Worm (Caenorhabditis elegans) whole organism, young adult: ENCODE results near the gene T05A7.3.

Experiments used
- B0019.2 ChIP-seq: fragments of 200-800 bp; sonication (Bioruptor generic); conservative IDR thresholded peaks from 2 replicates; pipeline ENCODE4 v1.3.6; 2022; ENCODE audit warnings: missing genetic modification reagents, missing genetic modification characterization, missing compliant biosample characterization
- F10E7.11 ChIP-seq: sonication (generic microtip); optimal IDR thresholded peaks from 2 replicates; lab custom pipeline; 2017; ENCODE audit warnings: mild to moderate bottlenecking, missing genetic modification characterization, moderate library complexity, missing compliant biosample characterization
- F39B2.1 ChIP-seq: fragments of 200-800 bp; sonication (Bioruptor generic); IDR thresholded peaks from 2 replicates; pipeline ENCODE4 v1.3.6; 2022; ENCODE audit warnings: missing genetic modification reagents, missing genetic modification characterization, missing compliant biosample characterization
- F49E8.2 ChIP-seq: sonication (generic microtip); optimal IDR thresholded peaks from 3 replicates; lab custom pipeline; 2017; ENCODE audit warnings: missing genetic modification characterization, mild to moderate bottlenecking, missing compliant biosample characterization, antibody characterized with exemption, moderate library complexity; ENCODE audit not compliant: insufficient read depth
- K11D2.4 ChIP-seq: fragments of 200-800 bp; sonication (Bioruptor generic); IDR thresholded peaks from 2 replicates; pipeline ENCODE4 v1.3.6; 2022; ENCODE audit warnings: missing genetic modification reagents, missing genetic modification characterization, missing compliant biosample characterization
- K12H6.12 ChIP-seq: fragments of 200-800 bp; sonication (Bioruptor generic); optimal IDR thresholded peaks from 2 replicates; lab custom pipeline; 2018; ENCODE audit warnings: mild to moderate bottlenecking, missing genetic modification characterization, missing compliant biosample characterization
- T26A5.8 ChIP-seq: sonication (generic microtip); optimal IDR thresholded peaks from 2 replicates; lab custom pipeline; 2016; ENCODE audit warnings: missing genetic modification characterization, missing compliant biosample characterization
- Y53F4B.3 ChIP-seq: fragments of 200-800 bp; sonication (Bioruptor generic); IDR thresholded peaks from 2 replicates; pipeline ENCODE4 v1.3.6; 2022; ENCODE audit warnings: missing genetic modification reagents, missing genetic modification characterization, missing compliant biosample characterization
- Y67H2A.10 ChIP-seq: fragments of 200-800 bp; sonication (Bioruptor generic); conservative IDR thresholded peaks from 2 replicates; pipeline ENCODE4 v1.3.6; 2022; ENCODE audit warnings: missing genetic modification reagents, missing genetic modification characterization, missing compliant biosample characterization
- Y79H2A.3 ChIP-seq: fragments of 200-800 bp; sonication (Bioruptor generic); conservative IDR thresholded peaks from 2 replicates; pipeline ENCODE4 v1.3.6; 2022; ENCODE audit warnings: missing genetic modification reagents, missing genetic modification characterization, missing compliant biosample characterization
- Y95B8A.8 ChIP-seq: fragments of 200-800 bp; sonication (Bioruptor generic); IDR thresholded peaks from 2 replicates; pipeline ENCODE4 v1.3.6; 2022; ENCODE audit warnings: missing genetic modification reagents, missing genetic modification characterization, missing compliant biosample characterization
- atf-7 ChIP-seq: sonication (generic microtip); optimal IDR thresholded peaks from 2 replicates; lab custom pipeline; 2017; ENCODE audit warnings: mild to moderate bottlenecking, missing genetic modification characterization, missing compliant biosample characterization
- attf-5 ChIP-seq: fragments of 200-800 bp; sonication (Bioruptor generic); optimal IDR thresholded peaks from 2 replicates; lab custom pipeline; 2018; ENCODE audit warnings: mild to moderate bottlenecking, missing genetic modification characterization, missing compliant biosample characterization
- bed-1 ChIP-seq: fragments of 200-800 bp; sonication (Bioruptor generic); IDR thresholded peaks from 2 replicates; pipeline ENCODE4 v1.3.6; 2022; ENCODE audit warnings: missing genetic modification reagents, missing genetic modification characterization, missing compliant biosample characterization
- bed-2 ChIP-seq: fragments of 200-800 bp; sonication (Bioruptor generic); IDR thresholded peaks from 2 replicates; pipeline ENCODE4 v1.3.6; 2022; ENCODE audit warnings: missing genetic modification reagents, missing genetic modification characterization, missing compliant biosample characterization
- ceh-100 ChIP-seq: fragments of 200-800 bp; sonication (Bioruptor generic); IDR thresholded peaks from 2 replicates; pipeline ENCODE4 v1.3.6; 2022; ENCODE audit warnings: missing genetic modification reagents, missing genetic modification characterization, missing compliant biosample characterization
- egl-18 ChIP-seq: fragments of 200-800 bp; sonication (Bioruptor generic); IDR thresholded peaks from 2 replicates; pipeline ENCODE4 v1.3.6; 2022; ENCODE audit warnings: missing genetic modification reagents, missing genetic modification characterization, missing compliant biosample characterization
- ekl-4 ChIP-seq: fragments of 200-800 bp; sonication (Bioruptor generic); IDR thresholded peaks from 2 replicates; pipeline ENCODE4 v1.3.6; 2022; ENCODE audit warnings: missing genetic modification reagents, missing genetic modification characterization, missing compliant biosample characterization
- hlh-12 ChIP-seq: sonication (generic microtip); optimal IDR thresholded peaks from 2 replicates; lab custom pipeline; 2016; ENCODE audit warnings: missing genetic modification characterization, missing compliant biosample characterization
- hrde-1 ChIP-seq: sonication (generic microtip); optimal IDR thresholded peaks from 2 replicates; lab custom pipeline; 2016; ENCODE audit warnings: missing genetic modification characterization, mild to moderate bottlenecking, missing compliant biosample characterization, moderate library complexity, missing genotype, missing genetic modification reagents, borderline replicate concordance
- hsf-1 ChIP-seq: fragments of 200-800 bp; sonication (Bioruptor generic); IDR thresholded peaks from 2 replicates; pipeline ENCODE4 v1.3.6; 2022; ENCODE audit warnings: missing genetic modification reagents, missing genetic modification characterization, missing compliant biosample characterization
- lag-1 ChIP-seq: fragments of 200-800 bp; sonication (Bioruptor generic); IDR thresholded peaks from 2 replicates; pipeline ENCODE4 v1.3.6; 2022; ENCODE audit warnings: missing genetic modification reagents, missing genetic modification characterization, missing compliant biosample characterization
- lir-1 ChIP-seq: fragments of 200-800 bp; sonication (Bioruptor generic); conservative IDR thresholded peaks from 2 replicates; pipeline ENCODE4 v1.3.6; 2022; ENCODE audit warnings: missing genetic modification reagents, missing genetic modification characterization, missing compliant biosample characterization
- lsy-27 ChIP-seq: sonication (generic microtip); optimal IDR thresholded peaks from 2 replicates; lab custom pipeline; 2017; ENCODE audit warnings: missing genetic modification characterization, mild to moderate bottlenecking, missing compliant biosample characterization, antibody characterized with exemption, missing genotype, borderline replicate concordance; ENCODE audit not compliant: insufficient read depth
- madf-10 ChIP-seq: sonication (generic microtip); optimal IDR thresholded peaks from 2 replicates; lab custom pipeline; 2016; ENCODE audit warnings: mild to moderate bottlenecking, missing genetic modification characterization, missing compliant biosample characterization
- mes-4 ChIP-seq: sonication (generic microtip); optimal IDR thresholded peaks from 2 replicates; lab custom pipeline; 2016; ENCODE audit warnings: missing genotype, missing genetic modification characterization, missing compliant biosample characterization
- nhr-120 ChIP-seq: fragments of 200-800 bp; sonication (Bioruptor generic); IDR thresholded peaks from 2 replicates; pipeline ENCODE4 v1.3.6; 2022; ENCODE audit warnings: missing genetic modification characterization, missing compliant biosample characterization
- nhr-27 ChIP-seq: fragments of 200-800 bp; sonication (Bioruptor generic); optimal IDR thresholded peaks from 2 replicates; lab custom pipeline; 2018; ENCODE audit warnings: mild to moderate bottlenecking, missing genetic modification characterization, moderate library complexity, missing compliant biosample characterization
- rec-8 ChIP-seq, 2 experiments: sonication (generic microtip); optimal IDR thresholded peaks; 2 replicates each; lab custom pipeline; 2016; ENCODE audit warnings: mild to moderate bottlenecking in 2 of 2, missing genetic modification characterization in 2 of 2, missing genetic modification reagents in 2 of 2, missing genotype in 2 of 2, missing biosample characterization in 1 of 2, missing compliant biosample characterization in 1 of 2, moderate library complexity in 1 of 2
- tlf-1 ChIP-seq: fragments of 200-800 bp; sonication (Bioruptor generic); optimal IDR thresholded peaks from 2 replicates; lab custom pipeline; 2018; ENCODE audit warnings: mild to moderate bottlenecking, missing genetic modification characterization, missing compliant biosample characterization
- unc-130 ChIP-seq: sonication (generic microtip); optimal IDR thresholded peaks from 2 replicates; lab custom pipeline; 2016; ENCODE audit warnings: missing genetic modification reagents, missing genetic modification characterization, missing compliant biosample characterization
- zfh-2 ChIP-seq: fragments of 200-800 bp; sonication (Bioruptor generic); conservative IDR thresholded peaks from 2 replicates; pipeline ENCODE4 v1.3.6; 2022; ENCODE audit warnings: missing genetic modification reagents, missing genetic modification characterization, missing compliant biosample characterization
- ztf-25 ChIP-seq: fragments of 200-800 bp; sonication (Bioruptor generic); IDR thresholded peaks from 2 replicates; pipeline ENCODE4 v1.3.6; 2022; ENCODE audit warnings: missing genetic modification reagents, missing genetic modification characterization, missing compliant biosample characterization
- ztf-26 ChIP-seq: sonication (generic microtip); optimal IDR thresholded peaks from 2 replicates; lab custom pipeline; 2017; ENCODE audit warnings: missing genetic modification characterization, missing compliant biosample characterization

Gene T05A7.3

ce11 chrII:4675481-4675880 lies at the start of gene T05A7.3:
Gene T05A7.3 (plus strand): TSS chrII:4675781.
- no peak for TF ChIP-seq F10E7.11 (tag; lab: Kevin White, UChicago)
- TF ChIP-seq bed-2 (GFP tag; lab: Robert Waterston, UW) = no peak
- no peak for TF ChIP-seq K12H6.12 (tag; lab: Kevin White, UChicago)
- TF ChIP-seq lir-1 = no peak
- no peak for TF ChIP-seq lsy-27 (tag; lab: Kevin White, UChicago)
- no peak for TF ChIP-seq nhr-120
- no peak for TF ChIP-seq attf-5 (GFP tag; lab: Kevin White, UChicago)
- no peak for TF ChIP-seq F49E8.2 (tag; lab: Kevin White, UChicago)
- no peak for TF ChIP-seq lag-1
- no peak for TF ChIP-seq bed-1 (GFP tag; lab: Robert Waterston, UW)
- no peak for TF ChIP-seq ztf-26 (tag; lab: Kevin White, UChicago)
- no peak for TF ChIP-seq T26A5.8 (tag; lab: Kevin White, UChicago)

- TF ChIP-seq tlf-1 (GFP tag; lab: Kevin White, UChicago) = no peak
- TF ChIP-seq B0019.2 (GFP tag; lab: Robert Waterston, UW) = no peak
- TF ChIP-seq nhr-120 = no peak
- TF ChIP-seq Y95B8A.8 (GFP tag; lab: Robert Waterston, UW) = no peak
- TF ChIP-seq madf-10 (tag; lab: Kevin White, UChicago) = no peak
Observed at ce11 chrII:4626606-4627005, 49.0 kb upstream of the T05A7.3 start, which contains the start of gene F35D11.1. Gene F35D11.1 (plus strand): TSS chrII:4626906.

- TF ChIP-seq hrde-1 (tag; lab: Kevin White, UChicago) (no peak), K11D2.4 (GFP tag; lab: Robert Waterston, UW) (no peak), rec-8 (tag; optimal IDR thresholded peaks at IDR 0.05; lab: Kevin White, UChicago) (no peak)
- TF ChIP-seq, all 124 proteins: peak for 0
Observed at ce11 chrII:4631479-4631878, 44.1 kb upstream of the T05A7.3 start.

- TF ChIP-seq ceh-100 (GFP tag; lab: Robert Waterston, UW) (no peak), Y79H2A.3 (no peak), nhr-27 (tag; lab: Kevin White, UChicago) (no peak), lir-1 (no peak), hlh-12 (tag; lab: Kevin White, UChicago) (no peak), egl-18 (GFP tag; lab: Robert Waterston, UW) (no peak), atf-7 (tag; lab: Kevin White, UChicago) (no peak), ekl-4 (GFP tag; lab: Robert Waterston, UW) (no peak), unc-130 (GFP tag; lab: Kevin White, UChicago) (no peak), zfh-2 (GFP tag; lab: Robert Waterston, UW) (no peak), rec-8 (tag; optimal IDR thresholded peaks at IDR 0.05; lab: Kevin White, UChicago) (no peak), ztf-25 (GFP tag; lab: Robert Waterston, UW) (no peak), hsf-1 (GFP tag; lab: Robert Waterston, UW) (no peak), mes-4 (tag; lab: Kevin White, UChicago) (no peak), Y67H2A.10 (GFP tag; lab: Robert Waterston, UW) (no peak), K11D2.4 (GFP tag; lab: Robert Waterston, UW) (no peak), Y53F4B.3 (no peak), F39B2.1 (no peak)
Observed at ce11 chrII:4638241-4638640, 37.3 kb upstream of the T05A7.3 start, which contains the start of gene che-10. Gene che-10 (minus strand): TSS chrII:4638341.
